Fruit fly (Drosophila melanogaster) whole organism, prepupa: ENCODE measurements around the gene Dus4.

Source experiments
- acj6 ChIP-seq: fragments of 200-800 bp; sonication (Bioruptor generic); optimal IDR thresholded peaks from 3 replicates; lab custom pipeline; 2016; ENCODE audit warnings: missing biosample characterization, missing genetic modification characterization
- fd85E ChIP-seq: fragments of 200-800 bp; sonication (Bioruptor generic); optimal IDR thresholded peaks from 3 replicates; lab custom pipeline; 2016; ENCODE audit warnings: missing biosample characterization, missing genetic modification characterization

DNA sequence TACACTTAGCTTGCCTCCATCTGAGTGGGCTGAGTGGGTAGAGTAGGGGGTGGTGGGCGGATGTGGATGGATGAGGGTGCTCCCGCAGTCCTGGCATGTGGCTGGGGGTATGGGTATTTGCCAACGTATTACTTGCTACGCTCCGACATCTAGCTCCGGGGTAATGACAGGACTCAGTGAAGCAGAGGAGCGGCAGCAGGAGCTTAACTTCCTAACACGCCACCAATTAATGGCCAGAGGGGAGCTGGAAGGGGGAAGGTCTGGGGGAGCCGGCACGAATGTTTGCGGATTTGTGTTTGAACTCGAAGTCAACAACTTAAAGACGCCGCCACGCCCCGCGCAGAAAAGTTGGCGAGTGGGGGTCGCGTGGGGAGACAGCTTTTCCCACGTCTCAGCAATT lies 44.8 kb upstream of the Dus4 start:
- TF ChIP-seq acj6 (no peak), fd85E (no peak)
